Fruit fly (Drosophila melanogaster) whole organism, pupa: ENCODE results near the gene Cp16.

Experiments used
- CG10348 ChIP-seq: fragments of 200-800 bp; sonication (Bioruptor generic); IDR thresholded peaks from 2 replicates; pipeline ENCODE4 v1.3.6; 2022; ENCODE audit warnings: missing biosample characterization, missing genetic modification characterization
- CG12605 ChIP-seq: fragments of 200-800 bp; sonication (Bioruptor generic); IDR thresholded peaks from 2 replicates; pipeline ENCODE4 v1.3.6; 2022; ENCODE audit warnings: missing biosample characterization, missing genetic modification characterization
- CG13204 ChIP-seq: fragments of 200-800 bp; sonication (Bioruptor generic); optimal IDR thresholded peaks from 2 replicates; lab custom pipeline; 2018; ENCODE audit warnings: missing biosample characterization, mild to moderate bottlenecking, missing genetic modification characterization, moderate library complexity
- CG15710 ChIP-seq: fragments of 200-800 bp; sonication (Bioruptor generic); optimal IDR thresholded peaks from 2 replicates; lab custom pipeline; 2018; ENCODE audit warnings: missing biosample characterization, mild to moderate bottlenecking, missing genetic modification characterization, moderate library complexity
- CG17806 ChIP-seq: fragments of 200-800 bp; sonication (Bioruptor generic); optimal IDR thresholded peaks from 2 replicates; lab custom pipeline; 2018; ENCODE audit warnings: missing biosample characterization, mild to moderate bottlenecking, missing genetic modification characterization, moderate library complexity
- CG32121 ChIP-seq: fragments of 200-800 bp; sonication (Bioruptor generic); IDR thresholded peaks from 2 replicates; pipeline ENCODE4 v1.3.6; 2022; ENCODE audit warnings: missing biosample characterization, missing genetic modification characterization
- CG8159 ChIP-seq: fragments of 200-800 bp; sonication (Bioruptor generic); optimal IDR thresholded peaks from 3 replicates; lab custom pipeline; 2018; ENCODE audit warnings: missing biosample characterization, mild to moderate bottlenecking, missing genetic modification characterization, moderate library complexity
- CG9948 ChIP-seq: fragments of 200-800 bp; sonication (Bioruptor generic); optimal IDR thresholded peaks from 2 replicates; lab custom pipeline; 2018; ENCODE audit warnings: missing biosample characterization, mild to moderate bottlenecking, missing genetic modification characterization, moderate library complexity
- D1 ChIP-seq: fragments of 200-800 bp; sonication (Bioruptor generic); optimal IDR thresholded peaks from 2 replicates; lab custom pipeline; 2018; ENCODE audit warnings: missing biosample characterization, mild to moderate bottlenecking, missing genetic modification characterization, moderate library complexity
- EcR ChIP-seq: fragments of 200-800 bp; sonication (Bioruptor generic); optimal IDR thresholded peaks from 3 replicates; lab custom pipeline; 2019; ENCODE audit warnings: missing biosample characterization, missing genetic modification characterization, mild to moderate bottlenecking, moderate library complexity, missing genetic modification reagents
- Pif1B ChIP-seq: fragments of 200-800 bp; sonication (Bioruptor generic); optimal IDR thresholded peaks from 3 replicates; lab custom pipeline; 2016; ENCODE audit warnings: missing biosample characterization, missing genetic modification characterization
- Snoo ChIP-seq: fragments of 200-800 bp; sonication (Bioruptor generic); optimal IDR thresholded peaks from 3 replicates; lab custom pipeline; 2017; ENCODE audit warnings: missing biosample characterization, mild to moderate bottlenecking, missing genetic modification characterization, inconsistent platforms
- fd96Ca ChIP-seq: fragments of 200-800 bp; sonication (Bioruptor generic); IDR thresholded peaks from 3 replicates; pipeline ENCODE4 v1.3.6; 2022; ENCODE audit warnings: missing biosample characterization, missing genetic modification characterization
- rn ChIP-seq: fragments of 200-800 bp; sonication (Bioruptor generic); IDR thresholded peaks from 2 replicates; pipeline ENCODE4 v1.3.6; 2022; ENCODE audit warnings: missing biosample characterization, missing genetic modification characterization

DNA sequence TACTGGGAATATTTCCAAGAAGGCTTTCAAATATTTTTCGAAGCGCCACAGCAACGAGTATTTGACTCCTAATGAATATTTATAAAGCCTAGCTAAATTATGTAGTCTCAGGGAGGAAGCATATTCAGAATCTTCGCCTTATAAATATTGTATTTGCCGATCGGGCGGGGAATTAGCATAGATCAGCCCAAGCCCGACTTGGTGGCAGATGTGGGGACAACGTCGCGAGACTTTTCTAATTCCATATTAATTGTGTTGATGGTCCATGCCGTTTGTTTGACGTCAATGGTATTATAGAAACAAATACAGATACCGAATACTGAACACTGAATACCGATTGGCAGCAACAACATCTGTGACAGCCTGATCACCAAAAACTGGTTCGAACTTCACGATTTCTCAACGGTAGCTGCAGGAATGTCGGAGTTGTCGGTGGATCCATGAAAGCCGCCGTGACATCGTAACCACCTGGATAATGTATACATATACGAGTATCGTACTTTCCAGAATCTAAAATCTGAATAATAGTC, 28.0 kb upstream of the Cp16 start:
- TF ChIP-seq Pif1B (GFP tag; lab: Kevin White, UChicago) (no peak), EcR (GFP tag; lab: Kevin White, UChicago) (no peak), Snoo (no peak), CG8159 (no peak), CG15710 (tag; lab: Kevin White, UChicago) (no peak), CG13204 (GFP tag; lab: Kevin White, UChicago) (no peak), rn (no peak), CG32121 (GFP tag; lab: Robert Waterston, UW) (no peak), D1 (tag; lab: Kevin White, UChicago) (no peak), CG10348 (no peak), fd96Ca (no peak), CG12605 (GFP tag; lab: Robert Waterston, UW) (no peak), CG17806 (tag; lab: Kevin White, UChicago) (no peak), CG9948 (tag; lab: Kevin White, UChicago) (no peak)
